Worm (Caenorhabditis elegans) whole organism, young adult: ENCODE results near the gene srx-50.

Experiments used
- F37B4.10 ChIP-seq: fragments of 200-800 bp; sonication (Bioruptor generic); IDR thresholded peaks from 2 replicates; pipeline ENCODE4 v1.3.6; 2022; ENCODE audit warnings: missing genetic modification characterization, missing compliant biosample characterization
- F49E8.2 ChIP-seq: sonication (generic microtip); optimal IDR thresholded peaks from 3 replicates; lab custom pipeline; 2017; ENCODE audit warnings: missing genetic modification characterization, mild to moderate bottlenecking, missing compliant biosample characterization, antibody characterized with exemption, moderate library complexity; ENCODE audit not compliant: insufficient read depth
- F57A8.1 ChIP-seq: fragments of 200-800 bp; sonication (Bioruptor generic); optimal IDR thresholded peaks from 2 replicates; lab custom pipeline; 2018; ENCODE audit warnings: mild to moderate bottlenecking, missing genetic modification characterization, moderate library complexity, missing compliant biosample characterization
- K11D2.4 ChIP-seq: fragments of 200-800 bp; sonication (Bioruptor generic); IDR thresholded peaks from 2 replicates; pipeline ENCODE4 v1.3.6; 2022; ENCODE audit warnings: missing genetic modification reagents, missing genetic modification characterization, missing compliant biosample characterization
- Y56A3A.18 ChIP-seq: fragments of 200-800 bp; sonication (Bioruptor generic); IDR thresholded peaks from 2 replicates; pipeline ENCODE4 v1.3.6; 2022; ENCODE audit warnings: missing genetic modification reagents, missing genetic modification characterization, missing compliant biosample characterization
- Y79H2A.3 ChIP-seq: fragments of 200-800 bp; sonication (Bioruptor generic); conservative IDR thresholded peaks from 2 replicates; pipeline ENCODE4 v1.3.6; 2022; ENCODE audit warnings: missing genetic modification reagents, missing genetic modification characterization, missing compliant biosample characterization
- Y95B8A.8 ChIP-seq: fragments of 200-800 bp; sonication (Bioruptor generic); IDR thresholded peaks from 2 replicates; pipeline ENCODE4 v1.3.6; 2022; ENCODE audit warnings: missing genetic modification reagents, missing genetic modification characterization, missing compliant biosample characterization
- ZK185.1 ChIP-seq: sonication (generic microtip); optimal IDR thresholded peaks from 2 replicates; lab custom pipeline; 2016; ENCODE audit warnings: mild to moderate bottlenecking, missing genetic modification characterization, missing compliant biosample characterization; ENCODE audit not compliant: poor library complexity, severe bottlenecking
- ama-1 ChIP-seq, 3 experiments: fragments of 150-350 bp in 1 of 3; sonication (generic microtip) in 2 of 3; optimal IDR thresholded peaks; 2 replicates each; lab custom pipeline; 2014 to 2018; ENCODE audit warnings: missing biosample characterization in 2 of 3, missing genetic modification characterization in 2 of 3, missing genetic modification reagents in 2 of 3
- attf-6 ChIP-seq: fragments of 200-800 bp; sonication (Bioruptor generic); IDR thresholded peaks from 2 replicates; pipeline ENCODE4 v1.3.6; 2022; ENCODE audit warnings: missing genetic modification reagents, missing genetic modification characterization, missing compliant biosample characterization
- ceh-27 ChIP-seq: fragments of 200-800 bp; sonication (Bioruptor generic); optimal IDR thresholded peaks from 2 replicates; lab custom pipeline; 2018; ENCODE audit warnings: mild to moderate bottlenecking, missing genetic modification characterization, moderate library complexity, missing compliant biosample characterization
- ceh-58 ChIP-seq: fragments of 200-800 bp; sonication (Bioruptor generic); IDR thresholded peaks from 2 replicates; pipeline ENCODE4 v1.3.6; 2022; ENCODE audit warnings: missing genetic modification characterization, missing compliant biosample characterization
- die-1 ChIP-seq: sonication (generic microtip); optimal IDR thresholded peaks from 2 replicates; lab custom pipeline; 2016; ENCODE audit warnings: missing genotype, mild to moderate bottlenecking, missing genetic modification characterization, missing compliant biosample characterization
- dox-1 ChIP-seq: fragments of 200-800 bp; sonication (Bioruptor generic); IDR thresholded peaks from 2 replicates; pipeline ENCODE4 v1.3.6; 2022; ENCODE audit warnings: missing genetic modification reagents, missing genetic modification characterization, missing compliant biosample characterization
- fkh-3 ChIP-seq: sonication (generic microtip); optimal IDR thresholded peaks from 2 replicates; lab custom pipeline; 2016; ENCODE audit warnings: mild to moderate bottlenecking, missing genetic modification characterization, missing compliant biosample characterization
- him-1 ChIP-seq: sonication (generic microtip); optimal IDR thresholded peaks from 2 replicates; lab custom pipeline; 2016; ENCODE audit warnings: missing genotype, missing genetic modification reagents, missing genetic modification characterization, missing compliant biosample characterization
- hmg-1.2 ChIP-seq: fragments of 200-800 bp; sonication (Bioruptor generic); IDR thresholded peaks from 2 replicates; pipeline ENCODE4 v1.3.6; 2022; ENCODE audit warnings: missing genetic modification reagents, missing genetic modification characterization, missing compliant biosample characterization
- hsf-1 ChIP-seq: fragments of 200-800 bp; sonication (Bioruptor generic); IDR thresholded peaks from 2 replicates; pipeline ENCODE4 v1.3.6; 2022; ENCODE audit warnings: missing genetic modification reagents, missing genetic modification characterization, missing compliant biosample characterization
- let-526 ChIP-seq: fragments of 200-800 bp; sonication (Bioruptor generic); IDR thresholded peaks from 2 replicates; pipeline ENCODE4 v1.3.6; 2022; ENCODE audit warnings: missing genetic modification reagents, missing genetic modification characterization, missing compliant biosample characterization
- lin-54 ChIP-seq: fragments of 200-800 bp; sonication (Bioruptor generic); optimal IDR thresholded peaks from 2 replicates; lab custom pipeline; 2018; ENCODE audit warnings: mild to moderate bottlenecking, missing genetic modification characterization, missing compliant biosample characterization
- madf-3 ChIP-seq: fragments of 200-800 bp; sonication (Bioruptor generic); IDR thresholded peaks from 2 replicates; pipeline ENCODE4 v1.3.6; 2022; ENCODE audit warnings: missing genetic modification reagents, missing genetic modification characterization, missing compliant biosample characterization
- madf-8 ChIP-seq: fragments of 200-800 bp; sonication (Bioruptor generic); conservative IDR thresholded peaks from 2 replicates; pipeline ENCODE4 v1.3.6; 2022; ENCODE audit warnings: missing genetic modification reagents, missing genetic modification characterization, missing compliant biosample characterization
- mcd-1 ChIP-seq: fragments of 200-800 bp; sonication (Bioruptor generic); IDR thresholded peaks from 2 replicates; pipeline ENCODE4 v1.3.6; 2022; ENCODE audit warnings: missing genetic modification reagents, missing genetic modification characterization, missing compliant biosample characterization
- nhr-120 ChIP-seq: fragments of 200-800 bp; sonication (Bioruptor generic); IDR thresholded peaks from 2 replicates; pipeline ENCODE4 v1.3.6; 2022; ENCODE audit warnings: missing genetic modification characterization, missing compliant biosample characterization
- nhr-179 ChIP-seq: sonication (generic microtip); optimal IDR thresholded peaks from 2 replicates; lab custom pipeline; 2016; ENCODE audit warnings: mild to moderate bottlenecking, missing genetic modification characterization, missing compliant biosample characterization
- pha-4 ChIP-seq: fragments of 150-350 bp; sonication (generic microtip); optimal IDR thresholded peaks from 2 replicates; lab custom pipeline; 2014; ENCODE audit warnings: missing biosample characterization, missing genetic modification reagents, missing genetic modification characterization
- snpc-1.1 ChIP-seq: sonication (generic microtip); optimal IDR thresholded peaks from 2 replicates; lab custom pipeline; 2017; ENCODE audit warnings: missing genetic modification characterization, mild to moderate bottlenecking, missing compliant biosample characterization, antibody characterized with exemption, moderate library complexity, missing genotype, missing genetic modification reagents; ENCODE audit not compliant: insufficient read depth
- snpc-4 ChIP-seq, 5 experiments: fragments of 150-350 bp in 1 of 5; sonication (generic microtip) in 4 of 5; optimal IDR thresholded peaks; 2 replicates each; lab custom pipeline; 2014 to 2018; ENCODE audit warnings: missing genetic modification characterization in 5 of 5, missing biosample characterization in 3 of 5, antibody characterized with exemption in 2 of 5, mild to moderate bottlenecking in 2 of 5, missing compliant biosample characterization in 2 of 5, missing genotype in 2 of 5, moderate library complexity in 2 of 5, missing genetic modification reagents in 1 of 5
- somi-1 ChIP-seq: fragments of 200-800 bp; sonication (Bioruptor generic); optimal IDR thresholded peaks from 2 replicates; lab custom pipeline; 2018; ENCODE audit warnings: mild to moderate bottlenecking, missing genetic modification characterization, missing compliant biosample characterization
- tbp1 ChIP-seq: fragments of 200-800 bp; sonication (Bioruptor generic); optimal IDR thresholded peaks from 2 replicates; lab custom pipeline; 2018; ENCODE audit warnings: mild to moderate bottlenecking, missing genetic modification characterization, missing compliant biosample characterization
- tlf-1 ChIP-seq: fragments of 200-800 bp; sonication (Bioruptor generic); optimal IDR thresholded peaks from 2 replicates; lab custom pipeline; 2018; ENCODE audit warnings: mild to moderate bottlenecking, missing genetic modification characterization, missing compliant biosample characterization
- unc-130 ChIP-seq: sonication (generic microtip); optimal IDR thresholded peaks from 2 replicates; lab custom pipeline; 2016; ENCODE audit warnings: missing genetic modification reagents, missing genetic modification characterization, missing compliant biosample characterization
- unc-62 ChIP-seq: fragments of 150-350 bp; optimal IDR thresholded peaks from 2 replicates; lab custom pipeline; 2014; ENCODE audit warnings: missing biosample characterization, missing genetic modification reagents, missing genetic modification characterization

The srx-50 gene

DNA sequence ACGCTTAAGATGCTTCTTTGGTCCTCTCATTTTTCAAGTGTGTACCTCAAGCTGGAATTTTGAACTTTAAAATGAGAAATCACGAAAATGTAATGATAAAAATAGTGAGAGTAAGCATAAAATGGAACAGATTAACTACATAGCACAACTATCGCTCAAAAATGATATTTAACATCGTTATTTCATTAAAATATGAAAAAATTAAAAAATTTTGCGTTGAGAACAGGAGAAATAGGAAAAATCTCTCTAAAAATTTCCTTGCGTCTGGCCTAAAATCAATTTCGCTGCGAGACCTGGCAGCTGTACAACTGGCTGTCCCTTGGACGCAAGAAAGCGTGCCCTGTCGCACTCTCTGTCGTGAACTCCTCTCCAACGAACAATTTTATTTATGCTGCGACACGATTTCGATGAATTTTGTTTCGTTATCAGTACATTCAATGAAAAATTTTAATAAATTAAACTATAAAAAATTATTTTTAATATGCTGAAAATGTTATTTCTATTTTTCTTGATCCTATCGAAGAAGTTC is 26.9 kb downstream of the srx-50 start, which contains the start of gene rps-4 (continued):
- TF ChIP-seq unc-130 (GFP tag; lab: Kevin White, UChicago) (peak; percentile 8), tbp1 (GFP tag; lab: Kevin White, UChicago) (peak; percentile 66), die-1 (tag; lab: Kevin White, UChicago) (no peak), pha-4 (peak; percentile 50), lin-54 (GFP tag; lab: Kevin White, UChicago) (peak; percentile 73), snpc-1.1 (tag; lab: Kevin White, UChicago) (peak; percentile 14), tlf-1 (GFP tag; lab: Kevin White, UChicago) (peak; percentile 73), F49E8.2 (peak; percentile 74), ceh-58 (GFP tag; lab: Robert Waterston, UW) (no peak), somi-1 (GFP tag; lab: Kevin White, UChicago) (peak; percentile 24), mcd-1 (GFP tag; lab: Robert Waterston, UW) (peak; percentile 98), madf-3 (GFP tag; lab: Robert Waterston, UW) (peak; percentile 37; the same call in 1 of the 2 replicates), attf-6 (no peak), fkh-3 (tag; lab: Kevin White, UChicago) (no peak), madf-8 (GFP tag; lab: Robert Waterston, UW) (peak; percentile 54)
- TF ChIP-seq, all 124 proteins: peak for 48

DNA sequence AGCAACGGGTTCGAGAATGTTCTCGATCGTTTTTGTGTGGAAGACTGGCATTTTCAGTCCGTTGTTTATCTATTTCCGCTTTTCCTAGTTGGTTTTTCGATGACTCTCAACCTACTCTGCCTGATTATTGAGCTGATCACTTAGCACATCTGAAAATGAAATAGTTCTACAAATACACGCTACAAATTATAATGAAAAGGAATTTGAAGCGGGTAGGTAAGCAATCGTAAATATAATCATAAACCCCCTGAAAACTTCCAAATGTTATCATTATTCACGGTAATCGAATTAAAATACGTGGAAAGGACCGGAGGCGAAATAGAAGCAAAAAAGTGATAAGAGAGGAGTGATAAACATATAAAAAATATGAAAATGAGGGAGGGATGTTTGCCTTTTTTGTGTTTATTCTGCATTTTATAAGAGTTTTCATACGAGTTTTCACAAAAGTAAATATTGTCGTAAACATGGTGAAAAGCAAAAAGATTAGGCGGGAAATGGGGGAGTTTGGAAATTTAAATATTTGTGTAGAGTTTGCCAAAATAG is 36.5 kb downstream of the srx-50 start, which contains the start of gene deb-1:
TSS of gene deb-1 (minus strand) at position 51 of the 543 bp plus-strand sequence.
- no peak for TF ChIP-seq K11D2.4 (GFP tag; lab: Robert Waterston, UW)
- TF ChIP-seq snpc-4 (GFP tag; optimal IDR thresholded peaks at IDR 0.05; lab: Kevin White, UChicago), result no peak
- TF ChIP-seq snpc-4 (tag; optimal IDR thresholded peaks at IDR 0.05; lab: Kevin White, UChicago), result no peak
- no peak for TF ChIP-seq F57A8.1
- no peak for TF ChIP-seq F37B4.10 (GFP tag; lab: Robert Waterston, UW)
- TF ChIP-seq unc-62 (GFP tag; lab: Kevin White, UChicago), result no peak
- no peak for TF ChIP-seq ZK185.1
- TF ChIP-seq nhr-120 (GFP tag; lab: Robert Waterston, UW), result no peak
- TF ChIP-seq snpc-1.1 (tag; lab: Kevin White, UChicago), result no peak
- TF ChIP-seq ceh-27 (GFP tag; lab: Kevin White, UChicago), result no peak
- no peak for TF ChIP-seq hsf-1
- no peak for TF ChIP-seq ama-1 (optimal IDR thresholded peaks at IDR 0.05; lab: Kevin White, UChicago)
- TF ChIP-seq ama-1 (GFP tag; optimal IDR thresholded peaks at IDR 0.05; lab: Kevin White, UChicago), result no peak
- no peak for TF ChIP-seq Y56A3A.18 (GFP tag; lab: Robert Waterston, UW)
- TF ChIP-seq Y79H2A.3 (GFP tag; lab: Robert Waterston, UW), result no peak
- no peak for TF ChIP-seq him-1
- TF ChIP-seq unc-130 (GFP tag; lab: Kevin White, UChicago), result no peak
- no peak for TF ChIP-seq let-526 (GFP tag; lab: Robert Waterston, UW)
- no peak for TF ChIP-seq dox-1
- no peak for TF ChIP-seq nhr-179
- TF ChIP-seq Y95B8A.8, result no peak

ce11 chrIV:7095396-7095964 is 37.7 kb downstream of the srx-50 start:
- TF ChIP-seq hmg-1.2 (GFP tag; lab: Robert Waterston, UW), result peak; percentile 18; the same call in 1 of the 2 replicates
- TF ChIP-seq F49E8.2, result no peak
